Worm (Caenorhabditis elegans): Measurements from ENCODE around the gene acl-12.

DNA sequence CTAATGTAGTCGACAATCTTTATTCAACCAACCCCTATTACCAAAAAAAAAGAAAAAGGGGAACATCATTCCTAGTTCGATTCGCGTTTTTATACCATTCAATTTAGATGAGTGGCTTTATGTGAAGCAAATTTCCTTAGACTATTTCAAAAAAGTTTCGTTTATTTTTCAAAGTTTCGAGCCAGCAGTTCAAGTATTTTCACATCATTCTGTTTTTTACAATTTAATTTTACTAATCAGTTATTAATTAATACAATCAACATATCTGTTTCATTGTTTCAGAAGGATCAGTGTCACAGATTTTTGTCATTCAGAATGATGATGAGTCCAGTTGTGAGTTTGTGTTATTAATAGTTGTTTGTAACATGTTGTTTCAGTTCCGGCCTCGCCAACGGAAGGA is 32.4 kb downstream of the acl-12 start, which contains the start of gene C10A4.2:
- TF ChIP-seq lin-35 (GFP tag; optimal IDR thresholded peaks at IDR 0.05) (no peak), blmp-1 (tag; optimal IDR thresholded peaks at IDR 0.05) (no peak), nhr-12 (tag; optimal IDR thresholded peaks at IDR 0.05) (no peak), skn-1 (tag; optimal IDR thresholded peaks at IDR 0.05) (no peak), aly-2 (tag; optimal IDR thresholded peaks at IDR 0.05) (no peak), rnt-1 (tag; optimal IDR thresholded peaks at IDR 0.05) (no peak), elt-3 (tag; optimal IDR thresholded peaks at IDR 0.05) (no peak), unc-86 (tag; optimal IDR thresholded peaks at IDR 0.05) (no peak), unc-30 (tag; optimal IDR thresholded peaks at IDR 0.05) (no peak), nhr-19 (GFP tag; conservative IDR thresholded peaks at IDR 0.05) (no peak), lin-13 (GFP tag; optimal IDR thresholded peaks at IDR 0.05) (no peak), dpl-1 (GFP tag; optimal IDR thresholded peaks at IDR 0.05) (no peak), fkh-10 (GFP tag; optimal IDR thresholded peaks at IDR 0.05) (no peak), nhr-28 (tag; optimal IDR thresholded peaks at IDR 0.05) (no peak)
